Fruit fly (Drosophila melanogaster) whole organism, embryonic: ENCODE data around the gene vers.

Source experiments
- ATbp ChIP-seq: fragments of 200-800 bp; sonication (Bioruptor generic); optimal IDR thresholded peaks from 2 replicates; lab custom pipeline; 2017; ENCODE audit warnings: missing biosample characterization, mild to moderate bottlenecking, missing genetic modification characterization, missing genetic modification reagents
- Ada2b ChIP-seq: fragments of 200-800 bp; sonication (Bioruptor generic); IDR thresholded peaks from 2 replicates; pipeline ENCODE4 v1.3.6; 2022; ENCODE audit warnings: missing biosample characterization, missing genetic modification characterization
- C15 ChIP-seq: fragments of 200-800 bp; sonication (Bioruptor generic); IDR thresholded peaks from 3 replicates; pipeline ENCODE4 v1.3.6; 2022; ENCODE audit warnings: missing biosample characterization, missing genetic modification characterization
- CG10366 ChIP-seq: fragments of 200-800 bp; sonication (Bioruptor generic); IDR thresholded peaks from 2 replicates; pipeline ENCODE4 v1.3.6; 2022; ENCODE audit warnings: missing biosample characterization, missing genetic modification characterization
- CG11085 ChIP-seq: fragments of 200-800 bp; sonication (Bioruptor generic); IDR thresholded peaks from 2 replicates; pipeline ENCODE4 v1.3.6; 2022; ENCODE audit warnings: missing biosample characterization, missing genetic modification characterization
- CG11560 ChIP-seq: fragments of 200-800 bp; sonication (Bioruptor generic); IDR thresholded peaks from 3 replicates; pipeline ENCODE4 v1.3.6; 2022; ENCODE audit warnings: missing biosample characterization, missing genetic modification characterization
- CG11695 ChIP-seq: fragments of 200-800 bp; sonication (Bioruptor generic); IDR thresholded peaks from 3 replicates; pipeline ENCODE4 v1.3.6; 2022; ENCODE audit warnings: missing biosample characterization, missing genetic modification characterization
- CG1233 ChIP-seq: fragments of 200-800 bp; sonication (Bioruptor generic); optimal IDR thresholded peaks from 4 replicates; lab custom pipeline; 2018; ENCODE audit warnings: missing biosample characterization, mild to moderate bottlenecking, missing genetic modification characterization
- CG12769 ChIP-seq: fragments of 200-800 bp; sonication (Bioruptor generic); optimal IDR thresholded peaks from 2 replicates; lab custom pipeline; 2019; ENCODE audit warnings: missing biosample characterization, mild to moderate bottlenecking, missing genetic modification characterization, moderate library complexity
- CG13123 ChIP-seq: fragments of 200-800 bp; sonication (Bioruptor generic); optimal IDR thresholded peaks from 2 replicates; lab custom pipeline; 2016; ENCODE audit warnings: missing biosample characterization, missing genetic modification characterization
- CG15073 ChIP-seq: fragments of 200-800 bp; sonication (Bioruptor generic); optimal IDR thresholded peaks from 2 replicates; lab custom pipeline; 2016; ENCODE audit warnings: missing biosample characterization, missing genetic modification characterization
- CG17328 ChIP-seq: fragments of 200-800 bp; sonication (Bioruptor generic); IDR thresholded peaks from 2 replicates; pipeline ENCODE4 v1.3.6; 2022; ENCODE audit warnings: missing biosample characterization, missing genetic modification characterization
- CG17829 ChIP-seq: fragments of 200-800 bp; optimal IDR thresholded peaks from 2 replicates; lab custom pipeline; 2019; ENCODE audit warnings: missing biosample characterization, mild to moderate bottlenecking, missing genetic modification characterization, moderate library complexity
- CG1792 ChIP-seq: fragments of 200-800 bp; sonication (Bioruptor generic); optimal IDR thresholded peaks from 2 replicates; lab custom pipeline; 2016; ENCODE audit warnings: missing biosample characterization, missing genetic modification characterization
- CG2199 ChIP-seq: fragments of 200-800 bp; sonication (Bioruptor generic); IDR thresholded peaks from 3 replicates; pipeline ENCODE4 v1.3.6; 2022; ENCODE audit warnings: missing biosample characterization, missing genetic modification characterization
- CG2712 ChIP-seq: fragments of 200-800 bp; optimal IDR thresholded peaks from 3 replicates; lab custom pipeline; 2019; ENCODE audit warnings: missing biosample characterization, mild to moderate bottlenecking, missing genetic modification characterization, moderate library complexity
- CG2889 ChIP-seq: fragments of 200-800 bp; sonication (Bioruptor generic); IDR thresholded peaks from 3 replicates; pipeline ENCODE4 v1.3.6; 2022; ENCODE audit warnings: missing biosample characterization, missing genetic modification characterization
- CG31224 ChIP-seq: fragments of 200-800 bp; sonication (Bioruptor generic); IDR thresholded peaks from 2 replicates; pipeline ENCODE4 v1.3.6; 2022; ENCODE audit warnings: missing biosample characterization, missing genetic modification characterization
- CG34422 ChIP-seq: fragments of 200-800 bp; sonication (Bioruptor generic); IDR thresholded peaks from 3 replicates; pipeline ENCODE4 v1.3.6; 2022; ENCODE audit warnings: missing biosample characterization, missing genetic modification characterization
- CG6272 ChIP-seq: fragments of 200-800 bp; sonication (Bioruptor generic); IDR thresholded peaks from 2 replicates; pipeline ENCODE4 v1.3.6; 2022; ENCODE audit warnings: missing biosample characterization, missing genetic modification characterization
- CG6683 ChIP-seq: fragments of 200-800 bp; sonication (Bioruptor generic); optimal IDR thresholded peaks from 2 replicates; lab custom pipeline; 2017; ENCODE audit warnings: missing biosample characterization, mild to moderate bottlenecking, missing genetic modification characterization, missing genetic modification reagents
- CG6765 ChIP-seq: fragments of 200-800 bp; sonication (Bioruptor generic); optimal IDR thresholded peaks from 3 replicates; lab custom pipeline; 2017; ENCODE audit warnings: missing biosample characterization, mild to moderate bottlenecking, missing genetic modification characterization
- CG7839 ChIP-seq: fragments of 200-800 bp; sonication (Bioruptor generic); optimal IDR thresholded peaks from 3 replicates; lab custom pipeline; 2018; ENCODE audit warnings: missing biosample characterization, mild to moderate bottlenecking, missing genetic modification characterization, moderate library complexity
- CG8765 ChIP-seq: fragments of 200-800 bp; sonication (Bioruptor generic); IDR thresholded peaks from 2 replicates; pipeline ENCODE4 v1.3.6; 2022; ENCODE audit warnings: missing biosample characterization, missing genetic modification characterization
- CrebB ChIP-seq: fragments of 200-800 bp; sonication (Bioruptor generic); optimal IDR thresholded peaks from 3 replicates; lab custom pipeline; 2018; ENCODE audit warnings: missing biosample characterization, mild to moderate bottlenecking, missing genetic modification characterization
- Dad ChIP-seq: fragments of 200-800 bp; sonication (Bioruptor generic); optimal IDR thresholded peaks from 3 replicates; lab custom pipeline; 2016; ENCODE audit warnings: missing biosample characterization, missing genetic modification characterization
- Dip2 ChIP-seq: fragments of 200-800 bp; sonication (Bioruptor generic); IDR thresholded peaks from 2 replicates; pipeline ENCODE4 v1.3.6; 2022; ENCODE audit warnings: missing biosample characterization, missing genetic modification characterization
- Doc2 ChIP-seq: fragments of 200-800 bp; sonication (Bioruptor generic); IDR thresholded peaks from 2 replicates; pipeline ENCODE4 v1.3.6; 2022; ENCODE audit warnings: missing biosample characterization, missing genetic modification characterization
- Elba2 ChIP-seq: fragments of 200-800 bp; sonication (Bioruptor generic); optimal IDR thresholded peaks from 3 replicates; lab custom pipeline; 2016; ENCODE audit warnings: missing biosample characterization, missing genetic modification characterization
- HLH3B ChIP-seq: fragments of 200-800 bp; sonication (Bioruptor generic); IDR thresholded peaks from 2 replicates; pipeline ENCODE4 v1.3.6; 2022; ENCODE audit warnings: missing biosample characterization, missing genetic modification characterization
- Hmr ChIP-seq: fragments of 200-800 bp; sonication (Bioruptor generic); optimal IDR thresholded peaks from 3 replicates; lab custom pipeline; 2017; ENCODE audit warnings: mild to moderate bottlenecking, missing biosample characterization, missing genetic modification reagents, missing genetic modification characterization
- MBD-R2 ChIP-seq: fragments of 200-800 bp; sonication (Bioruptor generic); IDR thresholded peaks from 2 replicates; pipeline ENCODE4 v1.3.6; 2022; ENCODE audit warnings: missing biosample characterization, missing genetic modification characterization
- MTF-1 ChIP-seq: fragments of 200-800 bp; sonication (Bioruptor generic); optimal IDR thresholded peaks from 2 replicates; lab custom pipeline; 2018; ENCODE audit warnings: missing biosample characterization, mild to moderate bottlenecking, missing genetic modification characterization, borderline replicate concordance
- NC2β ChIP-seq: fragments of 200-800 bp; sonication (Bioruptor generic); optimal IDR thresholded peaks from 2 replicates; lab custom pipeline; 2016; ENCODE audit warnings: missing biosample characterization, missing genetic modification characterization
- NFAT ChIP-seq: fragments of 200-800 bp; sonication (Bioruptor generic); IDR thresholded peaks from 2 replicates; pipeline ENCODE4 v1.3.6; 2022; ENCODE audit warnings: missing biosample characterization, missing genetic modification characterization
- Rfx ChIP-seq: fragments of 200-800 bp; sonication (Bioruptor generic); IDR thresholded peaks from 2 replicates; pipeline ENCODE4 v1.3.6; 2022; ENCODE audit warnings: missing biosample characterization, missing genetic modification characterization
- Taf1 ChIP-seq: fragments of 200-800 bp; sonication (Bioruptor generic); IDR thresholded peaks from 2 replicates; pipeline ENCODE4 v1.3.6; 2022; ENCODE audit warnings: missing biosample characterization, missing genetic modification characterization
- ase ChIP-seq: fragments of 200-800 bp; sonication (Bioruptor generic); IDR thresholded peaks from 3 replicates; pipeline ENCODE4 v1.3.6; 2022; ENCODE audit warnings: missing biosample characterization, missing genetic modification characterization
- chn ChIP-seq: fragments of 200-800 bp; sonication (Bioruptor generic); optimal IDR thresholded peaks from 2 replicates; lab custom pipeline; 2016; ENCODE audit warnings: missing biosample characterization, missing genetic modification characterization
- en ChIP-seq: fragments of 200-800 bp; sonication (Bioruptor generic); optimal IDR thresholded peaks from 2 replicates; lab custom pipeline; 2016; ENCODE audit warnings: missing biosample characterization, missing genetic modification characterization
- fd96Cb ChIP-seq: fragments of 200-800 bp; sonication (Bioruptor generic); optimal IDR thresholded peaks from 2 replicates; lab custom pipeline; 2018; ENCODE audit warnings: missing biosample characterization, mild to moderate bottlenecking, missing genetic modification characterization, moderate library complexity
- fu2 ChIP-seq: fragments of 200-800 bp; sonication (Bioruptor generic); optimal IDR thresholded peaks from 2 replicates; lab custom pipeline; 2016; ENCODE audit warnings: missing biosample characterization, missing genetic modification characterization
- jing ChIP-seq: fragments of 200-800 bp; sonication (Bioruptor generic); optimal IDR thresholded peaks from 2 replicates; lab custom pipeline; 2018; ENCODE audit warnings: missing biosample characterization, mild to moderate bottlenecking, missing genetic modification characterization
- lbe ChIP-seq: fragments of 200-800 bp; sonication (Bioruptor generic); optimal IDR thresholded peaks from 2 replicates; lab custom pipeline; 2016; ENCODE audit warnings: missing biosample characterization, mild to moderate bottlenecking, missing genetic modification characterization
- lola ChIP-seq, 3 experiments: fragments of >200 bp in 2 of 3; fragments of 200-800 bp in 1 of 3; sonication (Bioruptor generic) in 1 of 3; optimal IDR thresholded peaks; 2 replicates each; lab custom pipeline; 2017 to 2019; ENCODE audit warnings: missing biosample characterization in 3 of 3, missing genetic modification characterization in 3 of 3, mild to moderate bottlenecking in 1 of 3, moderate library complexity in 1 of 3
- nmo ChIP-seq: fragments of 200-800 bp; sonication (Bioruptor generic); optimal IDR thresholded peaks from 2 replicates; lab custom pipeline; 2018; ENCODE audit warnings: missing biosample characterization, mild to moderate bottlenecking, missing genetic modification characterization, moderate library complexity
- otp ChIP-seq: fragments of 200-800 bp; sonication (Bioruptor generic); IDR thresholded peaks from 3 replicates; pipeline ENCODE4, ENCODE4 v1.3.6; 2022; ENCODE audit warnings: missing biosample characterization, missing genetic modification characterization
- rib ChIP-seq: fragments of 200-800 bp; sonication (Bioruptor generic); IDR thresholded peaks from 2 replicates; pipeline ENCODE4 v1.3.6; 2022; ENCODE audit warnings: missing biosample characterization, missing genetic modification characterization
- ro ChIP-seq: fragments of 200-800 bp; sonication (Bioruptor generic); IDR thresholded peaks from 2 replicates; pipeline ENCODE4 v1.3.6; 2022; ENCODE audit warnings: missing biosample characterization, missing genetic modification characterization
- sob ChIP-seq: fragments of 200-800 bp; sonication (Bioruptor generic); IDR thresholded peaks from 2 replicates; pipeline ENCODE4 v1.3.6; 2022; ENCODE audit warnings: missing biosample characterization, missing genetic modification characterization

vers gene

DNA sequence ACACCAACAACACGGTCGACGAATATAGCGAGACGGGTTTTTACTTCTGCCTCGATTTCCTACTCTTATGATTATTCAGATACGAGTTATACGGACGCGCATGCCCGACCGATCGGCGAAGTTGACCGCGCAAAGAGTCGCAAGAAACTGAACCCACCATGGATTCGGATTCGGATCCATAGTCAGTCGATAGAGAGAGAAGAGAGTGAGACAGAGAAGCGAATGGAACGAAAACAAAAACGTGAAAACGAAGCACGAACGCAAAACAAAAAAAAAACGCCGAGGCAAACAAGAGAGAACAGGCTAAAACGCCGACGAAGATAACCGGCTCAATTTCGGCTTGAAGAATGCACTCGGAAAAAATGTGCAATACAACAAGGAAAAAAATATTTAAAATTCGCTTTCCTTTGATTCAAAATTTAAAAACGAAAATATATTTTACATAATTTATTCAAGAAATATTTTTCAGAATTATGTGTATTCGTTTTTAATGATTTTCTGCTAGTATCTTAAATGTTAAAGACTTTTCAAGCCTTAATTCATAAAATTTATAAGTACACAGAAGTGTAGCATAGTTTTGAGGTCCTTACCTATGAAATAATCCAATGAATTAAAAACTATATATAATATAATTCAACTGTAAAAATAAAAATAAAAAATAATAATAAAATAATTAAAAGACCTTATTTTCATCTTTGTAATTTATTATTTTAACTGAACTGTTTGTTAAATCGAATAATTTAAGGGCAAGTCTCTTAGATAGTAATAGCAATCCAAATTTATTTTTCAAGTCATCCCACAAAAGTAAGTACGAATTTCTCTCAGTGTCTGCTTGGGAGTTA lies 34.0 kb upstream of the vers start, which contains the start of gene Sema5c (continued):
- TF ChIP-seq lbe (peak; percentile 47), CG8765 (GFP tag; lab: Robert Waterston, UW) (peak; percentile 63), ATbp (GFP tag; lab: Kevin White, UChicago) (peak; percentile 24), HLH3B (peak; percentile 34; the same call in 1 of the 2 replicates), CrebB (tag; lab: Kevin White, UChicago) (no peak), CG7839 (tag; lab: Kevin White, UChicago) (peak; percentile 77), CG11085 (no peak), CG1792 (GFP tag; lab: Kevin White, UChicago) (no peak), ro (GFP tag; lab: Robert Waterston, UW) (no peak), CG2712 (tag; lab: Kevin White, UChicago) (peak; percentile 85), Hmr (GFP tag; lab: Kevin White, UChicago) (peak; percentile 46), CG6765 (GFP tag; lab: Kevin White, UChicago) (peak; percentile 15), fu2 (GFP tag; lab: Kevin White, UChicago) (no peak), CG11695 (GFP tag; lab: Robert Waterston, UW) (peak; percentile 86), CG15073 (no peak), fd96Cb (tag; lab: Kevin White, UChicago) (peak; percentile 60), C15 (GFP tag; lab: Robert Waterston, UW) (no peak), sob (peak; percentile 51; the same call in 1 of the 2 replicates), CG13123 (GFP tag; lab: Kevin White, UChicago) (peak; percentile 46), nmo (peak; percentile 88), CG17829 (peak; percentile 80), lola (GFP tag; optimal IDR thresholded peaks at IDR 0.05; lab: Kevin White, UChicago) (peak in 1 of 3 experiments; percentile 93), MTF-1 (GFP tag; lab: Kevin White, UChicago) (peak; percentile 13), jing (no peak), NC2β (GFP tag; lab: Kevin White, UChicago) (no peak), CG1233 (GFP tag; lab: Kevin White, UChicago) (peak; percentile 63), CG6683 (GFP tag; lab: Kevin White, UChicago) (peak; percentile 22), Dip2 (GFP tag; lab: Robert Waterston, UW) (no peak)

DNA sequence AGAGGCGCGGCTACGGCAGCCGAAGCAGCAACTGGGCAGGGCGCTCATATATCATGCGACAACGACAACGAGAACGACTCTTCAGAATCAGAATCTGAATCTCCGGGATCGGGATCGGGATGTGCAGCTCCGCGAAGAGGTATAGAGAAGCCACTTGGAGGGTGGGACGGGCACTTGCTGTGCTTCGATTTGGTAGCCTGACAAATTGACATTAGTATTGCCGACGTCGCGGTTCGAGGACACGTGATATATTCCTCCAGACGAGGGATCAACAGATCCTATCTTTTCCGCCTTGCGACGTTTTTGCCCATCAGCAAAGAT lies 33.4 kb upstream of the vers start:
- TF ChIP-seq Ada2b, result 0 out of 2 replicates have a peak, but pooled peaks have one; percentile 0
- TF ChIP-seq CG12769 (tag; lab: Kevin White, UChicago), result peak; percentile 65
- 0 out of 3 replicates have a peak, but pooled peaks have one; percentile 13 for TF ChIP-seq ase
- TF ChIP-seq CG6272 (GFP tag; lab: Robert Waterston, UW), result 0 out of 2 replicates have a peak, but pooled peaks have one; percentile 9
- TF ChIP-seq CG2889, result 0 out of 3 replicates have a peak, but pooled peaks have one; percentile 32
- TF ChIP-seq Rfx (GFP tag; lab: Robert Waterston, UW), result no peak
- 0 out of 2 replicates have a peak, but pooled peaks have one; percentile 5 for TF ChIP-seq MBD-R2 (GFP tag; lab: Robert Waterston, UW)
- peak; percentile 47; the same call in 1 of the 2 replicates for TF ChIP-seq rib
- 0 out of 2 replicates have a peak, but pooled peaks have one; percentile 34 for TF ChIP-seq NFAT (GFP tag; lab: Robert Waterston, UW)
- 0 out of 3 replicates have a peak, but pooled peaks have one; percentile 27 for TF ChIP-seq otp
- TF ChIP-seq CG34422, result 0 out of 3 replicates have a peak, but pooled peaks have one; percentile 13
- TF ChIP-seq CG11560 (tag; lab: Robert Waterston, UW), result no peak; the same call in 2 of the 3 replicates
- TF ChIP-seq Taf1, result no peak
- peak; percentile 71; the same call in 1 of the 3 replicates for TF ChIP-seq CG2199
- TF ChIP-seq Elba2, result no peak
- no peak for TF ChIP-seq CG10366 (GFP tag; lab: Robert Waterston, UW)
- TF ChIP-seq en (GFP tag; lab: Kevin White, UChicago), result no peak
- 0 out of 2 replicates have a peak, but pooled peaks have one; percentile 43 for TF ChIP-seq Doc2 (GFP tag; lab: Robert Waterston, UW)
- TF ChIP-seq chn (GFP tag; lab: Kevin White, UChicago), result peak; percentile 63
- TF ChIP-seq CG17328, result peak; percentile 37; the same call in 1 of the 2 replicates
- peak; percentile 24; the same call in 1 of the 2 replicates for TF ChIP-seq CG31224 (GFP tag; lab: Robert Waterston, UW)
- no peak for TF ChIP-seq Dad
